Worm (Caenorhabditis elegans): ENCODE measurements around the gene C18B2.3.

DNA sequence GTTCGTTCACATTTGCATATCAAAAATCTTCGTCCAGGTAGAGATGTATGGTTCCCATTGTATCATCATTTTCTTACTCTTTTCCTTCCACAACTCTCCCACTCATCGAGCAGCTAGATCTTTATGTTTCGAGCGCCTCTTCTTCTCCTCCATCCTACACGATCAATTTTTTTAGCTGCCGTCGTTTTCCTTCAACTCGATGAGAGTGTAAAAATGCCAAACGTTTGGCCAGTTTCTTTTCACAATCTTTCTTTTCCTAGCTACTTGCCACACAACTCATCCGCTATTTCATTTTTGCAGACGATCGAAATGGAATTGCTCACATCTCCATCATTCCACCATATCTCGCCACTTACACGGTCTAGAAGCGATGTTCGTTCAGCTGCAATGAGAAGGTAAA, at the start of gene C18B2.3:
- TF ChIP-seq zip-2 (tag; optimal IDR thresholded peaks at IDR 0.05) (no peak), nhr-77 (tag; optimal IDR thresholded peaks at IDR 0.05) (no peak), nhr-25 (tag; optimal IDR thresholded peaks at IDR 0.05; ENCODE audit: borderline replicate concordance, insufficient read depth) (no peak), lin-39 (tag; optimal IDR thresholded peaks at IDR 0.05) (no peak), unc-62 (GFP tag; optimal IDR thresholded peaks at IDR 0.05 in 1 of 2) (peak in 1 of 2 experiments; percentile 87), unc-62 (tag; optimal IDR thresholded peaks at IDR 0.05) (no peak), ceh-20 (GFP tag; IDR thresholded peaks at IDR 0.05) (no peak), aly-2 (tag; optimal IDR thresholded peaks at IDR 0.05) (no peak), duxl-1 (tag; optimal IDR thresholded peaks at IDR 0.05; ENCODE audit: poor library complexity) (no peak), aha-1 (tag) (no peak), snpc-4 (tag; optimal IDR thresholded peaks at IDR 0.05) (no peak)
